Worm (Caenorhabditis elegans): ENCODE data around the gene str-163.

The str-163 gene

DNA sequence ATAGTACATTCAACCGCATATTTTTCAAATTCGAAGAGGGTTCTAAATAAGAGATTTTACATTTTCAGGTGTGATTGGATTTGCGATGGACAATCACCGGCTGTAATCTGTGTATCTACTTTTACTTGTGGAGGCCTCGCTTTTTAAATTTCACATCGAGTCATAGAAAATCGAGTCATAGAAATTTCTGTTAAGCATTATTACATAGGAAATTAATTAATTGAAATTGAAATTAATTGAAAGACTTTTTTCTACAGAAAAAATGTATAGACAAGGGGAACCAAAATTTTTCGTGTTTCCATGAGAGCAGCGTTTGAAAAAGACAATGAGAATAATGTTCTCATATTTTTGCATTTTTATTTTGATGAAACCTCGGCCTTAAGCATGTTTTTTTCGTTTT, 29.8 kb downstream of the str-163 start, which contains the start of gene clec-176:
clec-176 (plus strand) TSS at position 301 of the 400 bp plus-strand sequence.
- TF ChIP-seq sem-4 (tag; optimal IDR thresholded peaks at IDR 0.05) (no peak), ZK546.5 (tag; optimal IDR thresholded peaks at IDR 0.05) (no peak), ama-1 (optimal IDR thresholded peaks at IDR 0.05) (no peak), unc-55 (GFP tag; optimal IDR thresholded peaks at IDR 0.05) (no peak), fos-1 (tag; optimal IDR thresholded peaks at IDR 0.05) (no peak), peb-1 (tag; optimal IDR thresholded peaks at IDR 0.05) (no peak), unc-39 (tag; optimal IDR thresholded peaks at IDR 0.05) (no peak), mbf-1 (tag; optimal IDR thresholded peaks at IDR 0.05) (no peak)

ce11 chrIV:4986246-4986645, 32.3 kb downstream of the str-163 start, which contains the start of gene clec-177:
TSS of gene clec-177 (plus strand) at chrIV:4986546.
- TF ChIP-seq zag-1 (tag; optimal IDR thresholded peaks at IDR 0.05) (no peak), elt-3 (tag; optimal IDR thresholded peaks at IDR 0.05) (no peak), nhr-21 (tag; optimal IDR thresholded peaks at IDR 0.05) (no peak), elt-1 (tag; optimal IDR thresholded peaks at IDR 0.05) (no peak), lsy-2 (tag; optimal IDR thresholded peaks at IDR 0.05) (no peak), nhr-129 (tag; optimal IDR thresholded peaks at IDR 0.05) (no peak), dmd-4 (tag; optimal IDR thresholded peaks at IDR 0.05) (no peak), nhr-11 (tag; optimal IDR thresholded peaks at IDR 0.05) (no peak), crh-2 (tag; optimal IDR thresholded peaks at IDR 0.05) (no peak), egl-27 (tag; optimal IDR thresholded peaks at IDR 0.05) (no peak), ztf-1 (GFP tag; conservative IDR thresholded peaks at IDR 0.05) (no peak)

DNA sequence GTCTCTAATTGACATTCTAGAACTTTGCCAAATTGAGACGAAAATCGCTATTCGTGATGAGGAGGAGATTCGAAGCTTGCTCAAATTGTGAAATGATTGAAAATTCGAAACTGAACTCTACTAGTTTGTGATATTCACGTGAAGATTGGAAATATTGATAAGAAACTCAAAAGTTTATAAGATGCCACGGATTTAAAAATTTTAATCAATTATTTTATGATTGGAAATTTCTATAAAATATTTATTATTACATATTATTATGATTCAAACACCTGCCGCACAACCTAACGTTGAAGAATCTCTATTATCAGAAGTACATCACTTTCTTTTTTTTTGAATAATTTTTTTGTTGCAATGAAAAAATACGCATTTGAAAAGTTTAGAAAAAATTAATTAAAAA, 34.5 kb downstream of the str-163 start, which contains the start of gene E03H12.7:
E03H12.7 (minus strand) TSS at position 101 of the 400 bp plus-strand sequence.
- TF ChIP-seq nhr-21 (tag; optimal IDR thresholded peaks at IDR 0.05): no peak
- no peak for TF ChIP-seq peb-1 (tag; optimal IDR thresholded peaks at IDR 0.05)
- TF ChIP-seq unc-39 (tag; optimal IDR thresholded peaks at IDR 0.05): no peak
- TF ChIP-seq gmeb-1 (tag; optimal IDR thresholded peaks at IDR 0.05): no peak
- TF ChIP-seq ztf-11 (tag; optimal IDR thresholded peaks at IDR 0.05): no peak
- TF ChIP-seq lin-39 (tag; optimal IDR thresholded peaks at IDR 0.05): no peak
- no peak for TF ChIP-seq nhr-6 (tag; optimal IDR thresholded peaks at IDR 0.05)
- TF ChIP-seq ama-1 (optimal IDR thresholded peaks at IDR 0.05): no peak

ce11 chrIV:4992089-4992488, 38.1 kb downstream of the str-163 start, which contains the start of gene str-162:
TSS of gene str-162 (plus strand) at chrIV:4992389.
- TF ChIP-seq dmd-4 (tag; optimal IDR thresholded peaks at IDR 0.05) (no peak), lin-11 (tag; optimal IDR thresholded peaks at IDR 0.05) (no peak), Y55F3AM.14 (GFP tag; optimal IDR thresholded peaks at IDR 0.05) (no peak), alr-1 (tag; optimal IDR thresholded peaks at IDR 0.05) (no peak), ztf-1 (GFP tag; conservative IDR thresholded peaks at IDR 0.05) (no peak), lsy-2 (tag; optimal IDR thresholded peaks at IDR 0.05) (no peak), ama-1 (optimal IDR thresholded peaks at IDR 0.05) (no peak), C34F6.9 (tag; optimal IDR thresholded peaks at IDR 0.05) (no peak), unc-39 (tag; optimal IDR thresholded peaks at IDR 0.05) (no peak)

DNA sequence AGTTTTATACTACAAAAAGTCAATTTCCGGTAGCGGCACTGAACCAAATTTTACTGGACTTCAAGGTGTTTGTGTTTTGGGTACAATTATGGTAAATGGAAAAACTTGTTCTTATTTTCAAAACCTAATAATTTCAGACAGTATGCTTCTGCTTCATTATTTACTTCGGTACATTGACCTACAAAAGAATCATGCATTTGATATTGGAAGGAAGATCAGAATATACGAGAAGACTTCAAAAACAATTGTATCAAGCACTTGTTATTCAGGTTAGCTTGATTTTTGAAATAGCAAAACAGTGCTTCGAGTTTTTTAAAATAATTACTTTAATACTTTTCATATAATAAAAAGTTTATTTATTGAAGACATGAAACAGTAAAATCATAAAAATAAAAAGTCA, 39.1 kb downstream of the str-163 start:
- TF ChIP-seq crh-2 (tag; optimal IDR thresholded peaks at IDR 0.05): no peak
- no peak for TF ChIP-seq ama-1 (optimal IDR thresholded peaks at IDR 0.05)

DNA sequence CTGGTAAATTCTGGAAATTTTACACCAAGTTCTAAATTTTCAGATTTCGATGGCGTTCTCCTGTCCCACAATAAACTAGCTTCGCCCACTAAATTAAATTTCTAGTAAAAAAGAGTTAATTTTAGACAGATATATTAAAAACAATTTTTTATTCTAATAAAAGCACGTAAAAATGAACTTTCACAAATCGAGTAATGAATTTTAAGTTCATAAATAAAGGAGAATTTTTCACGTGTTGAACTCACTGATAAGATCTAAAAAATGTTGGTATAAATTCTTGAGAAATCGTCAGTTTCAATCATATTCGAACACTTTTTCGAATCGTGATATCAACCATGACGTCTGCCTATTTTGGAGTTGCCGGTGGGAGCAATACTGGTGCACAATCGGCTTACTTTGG, 41.9 kb downstream of the str-163 start, which contains the start of gene ssq-2:
ssq-2 (plus strand) TSS at position 301 of the 400 bp plus-strand sequence.
- no peak for TF ChIP-seq zag-1 (tag; optimal IDR thresholded peaks at IDR 0.05)
- TF ChIP-seq C34F6.9 (tag; optimal IDR thresholded peaks at IDR 0.05): no peak
- no peak for TF ChIP-seq dmd-4 (tag; optimal IDR thresholded peaks at IDR 0.05)
- TF ChIP-seq mab-5 (tag; optimal IDR thresholded peaks at IDR 0.05): no peak
- TF ChIP-seq nhr-237 (tag; optimal IDR thresholded peaks at IDR 0.05): no peak
- no peak for TF ChIP-seq blmp-1 (tag; optimal IDR thresholded peaks at IDR 0.05; ENCODE audit: insufficient read depth)
- TF ChIP-seq sma-9 (GFP tag; optimal IDR thresholded peaks at IDR 0.05): no peak
- no peak for TF ChIP-seq sma-9 (tag; optimal IDR thresholded peaks at IDR 0.05)
- no peak for TF ChIP-seq sem-4 (tag; optimal IDR thresholded peaks at IDR 0.05)
- no peak for TF ChIP-seq nhr-12 (tag; optimal IDR thresholded peaks at IDR 0.05)
- TF ChIP-seq unc-55 (GFP tag; optimal IDR thresholded peaks at IDR 0.05): no peak
- no peak for TF ChIP-seq aly-2 (tag; optimal IDR thresholded peaks at IDR 0.05)
- no peak for TF ChIP-seq nhr-10 (tag; optimal IDR thresholded peaks at IDR 0.05)

Measured in whole organism, L2 larva.